Worm (Caenorhabditis elegans) whole organism, L1 larva: ENCODE measurements around the gene nprl-3.

Experiments
- nhr-28 ChIP-seq: fragments of 150-350 bp; optimal IDR thresholded peaks from 2 replicates; lab custom pipeline; 2014; ENCODE audit warnings: missing biosample characterization, missing genetic modification characterization
- pqm-1 ChIP-seq: sonication (generic microtip); optimal IDR thresholded peaks from 3 replicates; lab custom pipeline; 2017; ENCODE audit warnings: missing biosample characterization, missing genetic modification characterization

- no peak for TF ChIP-seq pqm-1 (tag; lab: Kevin White, UChicago)
- TF ChIP-seq nhr-28 (tag; lab: Kevin White, UChicago) = no peak
These were observed 7.5 kb upstream of the nprl-3 start, which contains the start of gene daf-31 for ce11 chrIV:8289580-8290323.
